Fruit fly (Drosophila melanogaster): ENCODE results near the gene CG11964.

The CG11964 gene

dm6 chr3R:8932741-8933140, 12.1 kb downstream of the CG11964 start:
- TF ChIP-seq Dll (optimal IDR thresholded peaks at IDR 0.05) (no peak), pan (optimal IDR thresholded peaks at IDR 0.05) (no peak), EcR (GFP tag; optimal IDR thresholded peaks at IDR 0.05) (no peak)

dm6 chr3R:8931777-8932345, 13.0 kb downstream of the CG11964 start, which contains the start of gene pyd:
Gene pyd, minus strand, starts transcription at chr3R:8931896.
- TF ChIP-seq psq (optimal IDR thresholded peaks at IDR 0.05), result no peak
- no peak for TF ChIP-seq Dll (optimal IDR thresholded peaks at IDR 0.05)
- no peak for TF ChIP-seq usp (GFP tag; optimal IDR thresholded peaks at IDR 0.05)
- TF ChIP-seq pan (optimal IDR thresholded peaks at IDR 0.05), result no peak
- no peak for TF ChIP-seq CG8478 (optimal IDR thresholded peaks at IDR 0.05)

- TF ChIP-seq pan (optimal IDR thresholded peaks at IDR 0.05) (no peak), Dll (optimal IDR thresholded peaks at IDR 0.05) (peak; percentile 49)
Measured at dm6 chr3R:8931064-8931419, 13.8 kb downstream of the CG11964 start.

dm6 chr3R:8930165-8931063, 14.4 kb downstream of the CG11964 start:
- TF ChIP-seq CG8478 (optimal IDR thresholded peaks at IDR 0.05) (no peak), pan (optimal IDR thresholded peaks at IDR 0.05) (no peak), Dll (optimal IDR thresholded peaks at IDR 0.05) (no peak), usp (GFP tag; optimal IDR thresholded peaks at IDR 0.05) (no peak), psq (optimal IDR thresholded peaks at IDR 0.05) (no peak), EcR (GFP tag; optimal IDR thresholded peaks at IDR 0.05) (no peak)

- no peak for TF ChIP-seq usp (GFP tag; optimal IDR thresholded peaks at IDR 0.05)
- no peak for TF ChIP-seq pan (optimal IDR thresholded peaks at IDR 0.05)
- TF ChIP-seq CG8478 (optimal IDR thresholded peaks at IDR 0.05), result no peak
- no peak for TF ChIP-seq psq (optimal IDR thresholded peaks at IDR 0.05)
- TF ChIP-seq Dll (optimal IDR thresholded peaks at IDR 0.05), result no peak
- TF ChIP-seq EcR (GFP tag; optimal IDR thresholded peaks at IDR 0.05), result no peak
Measured at dm6 chr3R:8929703-8930102, 15.1 kb downstream of the CG11964 start.

- peak in 1 of 2 experiments; percentile 26 for TF ChIP-seq EcR (GFP tag; optimal IDR thresholded peaks at IDR 0.05)
- TF ChIP-seq psq (optimal IDR thresholded peaks at IDR 0.05), result no peak
- TF ChIP-seq pan (optimal IDR thresholded peaks at IDR 0.05), result no peak
- TF ChIP-seq usp (GFP tag; optimal IDR thresholded peaks at IDR 0.05), result no peak
- no peak for TF ChIP-seq Dll (optimal IDR thresholded peaks at IDR 0.05)
- TF ChIP-seq CG8478 (optimal IDR thresholded peaks at IDR 0.05), result no peak
Measured at dm6 chr3R:8927817-8928625, 16.8 kb downstream of the CG11964 start.

dm6 chr3R:8927052-8927816, 17.6 kb downstream of the CG11964 start:
- TF ChIP-seq CG8478 (optimal IDR thresholded peaks at IDR 0.05) (no peak), Dll (optimal IDR thresholded peaks at IDR 0.05) (no peak), EcR (GFP tag; optimal IDR thresholded peaks at IDR 0.05) (no peak), usp (GFP tag; optimal IDR thresholded peaks at IDR 0.05) (no peak), psq (optimal IDR thresholded peaks at IDR 0.05) (no peak), pan (optimal IDR thresholded peaks at IDR 0.05) (no peak)

- peak in 1 of 2 experiments; percentile 46 for TF ChIP-seq EcR (GFP tag; optimal IDR thresholded peaks at IDR 0.05)
- no peak for TF ChIP-seq usp (GFP tag; optimal IDR thresholded peaks at IDR 0.05)
Measured at dm6 chr3R:8926554-8926951, 18.3 kb downstream of the CG11964 start.

- no peak for TF ChIP-seq Dll (optimal IDR thresholded peaks at IDR 0.05)
- no peak for TF ChIP-seq pan (optimal IDR thresholded peaks at IDR 0.05)
- no peak for TF ChIP-seq usp (GFP tag; optimal IDR thresholded peaks at IDR 0.05)
- TF ChIP-seq CG8478 (optimal IDR thresholded peaks at IDR 0.05), result no peak
- no peak for TF ChIP-seq psq (optimal IDR thresholded peaks at IDR 0.05)
- no peak for TF ChIP-seq EcR (GFP tag; optimal IDR thresholded peaks at IDR 0.05)
Measured at dm6 chr3R:8925924-8926553, 18.8 kb downstream of the CG11964 start.

- TF ChIP-seq psq (optimal IDR thresholded peaks at IDR 0.05) (no peak), Dll (optimal IDR thresholded peaks at IDR 0.05) (no peak), EcR (GFP tag; optimal IDR thresholded peaks at IDR 0.05) (no peak), usp (GFP tag; optimal IDR thresholded peaks at IDR 0.05) (no peak), pan (optimal IDR thresholded peaks at IDR 0.05) (no peak), CG8478 (optimal IDR thresholded peaks at IDR 0.05) (no peak)
Measured at dm6 chr3R:8923774-8924369, 20.9 kb downstream of the CG11964 start.
